Fruit fly (Drosophila melanogaster) whole organism, adult: ENCODE data around the gene CG14715.

ENCODE experiments used
- CG11617 ChIP-seq: fragments of 200-800 bp; sonication (Bioruptor generic); optimal IDR thresholded peaks from 2 replicates; lab custom pipeline; 2017; ENCODE audit warnings: mild to moderate bottlenecking, missing biosample characterization, missing genetic modification reagents, missing genetic modification characterization
- CG12768 ChIP-seq: fragments of 200-800 bp; sonication (Bioruptor generic); optimal IDR thresholded peaks from 2 replicates; lab custom pipeline; 2017; ENCODE audit warnings: missing biosample characterization, missing genetic modification characterization, mild to moderate bottlenecking, moderate library complexity, missing genetic modification reagents
- CG14711 ChIP-seq: fragments of 200-800 bp; sonication (Bioruptor generic); optimal IDR thresholded peaks from 2 replicates; lab custom pipeline; 2018; ENCODE audit warnings: missing biosample characterization, mild to moderate bottlenecking, missing genetic modification characterization, moderate library complexity
- CG1620 ChIP-seq: fragments of 200-800 bp; sonication (Bioruptor generic); optimal IDR thresholded peaks from 2 replicates; lab custom pipeline; 2016; ENCODE audit warnings: missing biosample characterization, missing genetic modification characterization
- CG33017 ChIP-seq: fragments of 200-800 bp; sonication (Bioruptor generic); optimal IDR thresholded peaks from 2 replicates; lab custom pipeline; 2018; ENCODE audit warnings: missing biosample characterization, mild to moderate bottlenecking, missing genetic modification characterization, moderate library complexity
- CG5204 ChIP-seq: fragments of 200-800 bp; sonication (Bioruptor generic); optimal IDR thresholded peaks from 2 replicates; lab custom pipeline; 2016; ENCODE audit warnings: missing biosample characterization, missing genetic modification characterization
- CG7045 ChIP-seq: fragments of 200-800 bp; sonication (Bioruptor generic); optimal IDR thresholded peaks from 2 replicates; lab custom pipeline; 2017; ENCODE audit warnings: missing biosample characterization, mild to moderate bottlenecking, missing genetic modification characterization
- CG7101 ChIP-seq: fragments of 200-800 bp; sonication (Bioruptor generic); optimal IDR thresholded peaks from 2 replicates; lab custom pipeline; 2018; ENCODE audit warnings: missing biosample characterization, mild to moderate bottlenecking, missing genetic modification characterization, moderate library complexity
- Clk ChIP-seq: fragments of 200-800 bp; sonication (Bioruptor generic); optimal IDR thresholded peaks from 2 replicates; lab custom pipeline; 2017; ENCODE audit warnings: missing biosample characterization, missing genetic modification characterization
- Crg-1 ChIP-seq: fragments of 200-800 bp; sonication (Bioruptor generic); optimal IDR thresholded peaks from 2 replicates; lab custom pipeline; 2016; ENCODE audit warnings: missing biosample characterization, missing genetic modification characterization
- Hr96 ChIP-seq: fragments of 200-800 bp; sonication (Bioruptor generic); optimal IDR thresholded peaks from 2 replicates; lab custom pipeline; 2016; ENCODE audit warnings: missing biosample characterization, missing genetic modification characterization
- Mnt ChIP-seq: fragments of 200-800 bp; sonication (Bioruptor generic); optimal IDR thresholded peaks from 2 replicates; lab custom pipeline; 2016; ENCODE audit warnings: missing biosample characterization, mild to moderate bottlenecking, missing genetic modification characterization
- bab1 ChIP-seq: fragments of 200-800 bp; sonication (Bioruptor generic); optimal IDR thresholded peaks from 3 replicates; lab custom pipeline; 2019; ENCODE audit warnings: missing biosample characterization, mild to moderate bottlenecking, missing genetic modification characterization, moderate library complexity
- cic ChIP-seq: fragments of 200-800 bp; sonication (Bioruptor generic); optimal IDR thresholded peaks from 2 replicates; lab custom pipeline; 2017; ENCODE audit warnings: missing biosample characterization, mild to moderate bottlenecking, missing genetic modification characterization, moderate library complexity
- cnc ChIP-seq, 2 experiments: fragments of >200 bp; optimal IDR thresholded peaks; 2 replicates each; lab custom pipeline; 2017
- kay ChIP-seq: fragments of 200-800 bp; sonication (Bioruptor generic); peaks from one replicate; lab custom pipeline; 2016; ENCODE audit warnings: missing biosample characterization, missing genetic modification characterization, borderline replicate concordance
- ovo ChIP-seq: fragments of 200-800 bp; sonication (Bioruptor generic); optimal IDR thresholded peaks from 2 replicates; lab custom pipeline; 2016; ENCODE audit warnings: missing biosample characterization, missing genetic modification characterization
- pad ChIP-seq: fragments of 200-800 bp; sonication (Bioruptor generic); optimal IDR thresholded peaks from 3 replicates; lab custom pipeline; 2017; ENCODE audit warnings: missing biosample characterization, missing genetic modification characterization, mild to moderate bottlenecking, moderate library complexity, missing genetic modification reagents
- tj ChIP-seq: fragments of 200-800 bp; sonication (Bioruptor generic); optimal IDR thresholded peaks from 3 replicates; lab custom pipeline; 2017; ENCODE audit warnings: missing biosample characterization, mild to moderate bottlenecking, missing genetic modification characterization, moderate library complexity
- toe ChIP-seq: fragments of 200-800 bp; sonication (Bioruptor generic); optimal IDR thresholded peaks from 2 replicates; lab custom pipeline; 2016; ENCODE audit warnings: missing biosample characterization, missing genetic modification characterization

The CG14715 gene

dm6 chr3R:11646826-11647225, 27.2 kb upstream of the CG14715 start:
- TF ChIP-seq CG12768 (no peak), kay (peak; percentile 94), Mnt (GFP tag; lab: Kevin White, UChicago) (peak; percentile 2), tj (GFP tag; lab: Kevin White, UChicago) (peak; percentile 52)

- TF ChIP-seq CG14711 (no peak), CG1620 (GFP tag; lab: Kevin White, UChicago) (no peak), kay (peak; percentile 93), ovo (GFP tag; lab: Kevin White, UChicago) (no peak), Hr96 (no peak), Mnt (GFP tag; lab: Kevin White, UChicago) (no peak), CG5204 (GFP tag; lab: Kevin White, UChicago) (no peak), tj (GFP tag; lab: Kevin White, UChicago) (peak; percentile 48), CG7045 (GFP tag; lab: Kevin White, UChicago) (no peak), pad (GFP tag; lab: Kevin White, UChicago) (no peak), Clk (GFP tag; lab: Kevin White, UChicago) (no peak), bab1 (GFP tag; lab: Kevin White, UChicago) (no peak), Crg-1 (GFP tag; lab: Kevin White, UChicago) (no peak), cic (GFP tag; lab: Kevin White, UChicago) (peak; percentile 13), CG11617 (GFP tag; lab: Kevin White, UChicago) (no peak), CG33017 (no peak), cnc (optimal IDR thresholded peaks at IDR 0.05; lab: Kevin White, UChicago) (no peak), CG7101 (no peak), CG12768 (peak; percentile 33), toe (no peak)
These were observed 25.4 kb upstream of the CG14715 start for dm6 chr3R:11648356-11649355.

DNA sequence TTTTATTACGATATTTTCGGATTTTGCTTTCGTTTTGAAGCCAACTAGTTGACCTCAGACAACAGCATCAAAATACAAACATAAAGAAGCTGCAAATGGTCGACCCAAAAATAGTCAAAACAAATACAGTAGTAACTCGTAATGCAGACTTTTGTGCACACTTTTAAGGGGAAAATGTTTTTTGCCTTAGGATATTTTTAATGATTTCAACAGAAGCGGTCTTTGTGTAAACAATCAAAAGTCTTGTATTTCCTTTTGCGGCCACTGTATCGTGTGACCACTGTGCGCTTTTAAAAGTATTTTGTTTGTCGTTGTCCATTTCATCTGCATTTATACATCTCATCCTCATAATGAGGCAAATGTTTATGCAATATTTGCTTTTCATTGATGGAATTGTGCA, 24.6 kb upstream of the CG14715 start:
- TF ChIP-seq CG7045 (GFP tag; lab: Kevin White, UChicago) (peak; percentile 84), bab1 (GFP tag; lab: Kevin White, UChicago) (peak; percentile 82), Clk (GFP tag; lab: Kevin White, UChicago) (peak; percentile 68), toe (peak; percentile 45), Crg-1 (GFP tag; lab: Kevin White, UChicago) (peak; percentile 33), CG11617 (GFP tag; lab: Kevin White, UChicago) (peak; percentile 48), Mnt (GFP tag; lab: Kevin White, UChicago) (no peak), pad (GFP tag; lab: Kevin White, UChicago) (peak; percentile 36), cnc (optimal IDR thresholded peaks at IDR 0.05; lab: Kevin White, UChicago) (no peak), CG14711 (peak; percentile 70), ovo (GFP tag; lab: Kevin White, UChicago) (no peak), CG12768 (peak; percentile 80), Hr96 (peak; percentile 48), CG1620 (GFP tag; lab: Kevin White, UChicago) (peak; percentile 50), CG5204 (GFP tag; lab: Kevin White, UChicago) (peak; percentile 72), CG33017 (peak; percentile 84), kay (no peak), cic (GFP tag; lab: Kevin White, UChicago) (no peak), CG7101 (peak; percentile 82), tj (GFP tag; lab: Kevin White, UChicago) (no peak)

DNA sequence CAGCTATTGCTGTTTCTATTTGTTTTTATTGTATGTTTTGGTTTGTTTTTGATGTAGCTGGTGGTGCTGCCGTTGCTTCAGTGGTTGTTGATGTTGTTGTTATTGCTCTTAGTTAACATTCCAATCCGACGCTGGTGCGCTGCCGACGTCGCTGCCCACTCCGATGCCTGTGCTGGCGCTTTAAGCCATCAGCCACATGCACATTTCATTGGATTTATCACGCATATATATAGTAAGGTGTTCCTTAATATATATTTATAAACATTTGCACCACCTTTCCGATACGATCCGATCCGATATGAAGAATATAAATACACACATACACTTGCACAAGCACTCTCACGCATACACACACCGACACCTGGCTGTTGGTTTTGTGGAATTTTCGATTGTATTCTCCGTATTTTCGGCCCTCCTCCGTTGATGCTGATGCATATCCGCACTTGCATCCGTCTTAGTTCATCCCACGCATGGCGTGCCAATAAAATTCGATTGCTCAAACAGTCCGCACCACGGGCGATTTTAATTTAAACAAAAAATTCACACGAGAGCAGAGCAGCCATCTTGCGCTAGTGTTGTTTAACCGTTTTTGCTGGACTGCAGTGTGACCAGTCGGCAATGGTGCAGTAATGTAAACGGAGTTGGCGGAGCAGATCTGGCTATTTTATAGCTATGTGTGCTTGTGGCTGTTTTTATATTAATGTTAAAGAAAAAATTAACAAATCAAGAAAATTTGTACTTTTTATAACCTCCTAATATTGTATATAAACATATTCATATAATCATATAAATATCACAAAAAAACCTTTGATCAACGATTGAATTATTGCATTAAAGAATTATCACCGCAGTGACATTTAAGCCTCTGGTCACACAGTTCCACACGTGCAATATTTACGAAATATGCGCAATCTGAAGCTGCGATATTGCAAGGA, 23.6 kb upstream of the CG14715 start, which contains the start of the genes Csk and Elp1:
Csk (minus strand) TSS at position 602 of the 935 bp plus-strand sequence.
Elp1 (plus strand) TSS at position 867 of the 935 bp plus-strand sequence.
- TF ChIP-seq tj (GFP tag; lab: Kevin White, UChicago) (peak; percentile 42), CG12768 (no peak), Mnt (GFP tag; lab: Kevin White, UChicago) (peak; percentile 97), CG7101 (peak; percentile 74), CG5204 (GFP tag; lab: Kevin White, UChicago) (peak; percentile 55), kay (peak; percentile 65), toe (peak; percentile 76), CG33017 (peak; percentile 52), Crg-1 (GFP tag; lab: Kevin White, UChicago) (peak; percentile 68), pad (GFP tag; lab: Kevin White, UChicago) (peak; percentile 67), ovo (GFP tag; lab: Kevin White, UChicago) (peak; percentile 67), CG7045 (GFP tag; lab: Kevin White, UChicago) (peak; percentile 49), CG11617 (GFP tag; lab: Kevin White, UChicago) (peak; percentile 66), CG14711 (peak; percentile 47), CG1620 (GFP tag; lab: Kevin White, UChicago) (peak; percentile 76), cic (GFP tag; lab: Kevin White, UChicago) (peak; percentile 78), Hr96 (peak; percentile 59), cnc (optimal IDR thresholded peaks at IDR 0.05; lab: Kevin White, UChicago) (no peak), Clk (GFP tag; lab: Kevin White, UChicago) (peak; percentile 43), bab1 (GFP tag; lab: Kevin White, UChicago) (peak; percentile 71)
